Worm (Caenorhabditis elegans) whole organism, early embryonic: ENCODE data around the gene sri-29.

Experiments used
- B0310.2 ChIP-seq: sonication (generic microtip); optimal IDR thresholded peaks from 2 replicates; lab custom pipeline; 2016; ENCODE audit warnings: mild to moderate bottlenecking, missing genetic modification characterization, missing compliant biosample characterization
- F13C5.2 ChIP-seq: sonication (generic microtip); optimal IDR thresholded peaks from 2 replicates; lab custom pipeline; 2017; ENCODE audit warnings: mild to moderate bottlenecking, missing genetic modification characterization, inconsistent platforms, missing compliant biosample characterization
- aly-1 ChIP-seq: sonication (generic microtip); optimal IDR thresholded peaks from 2 replicates; lab custom pipeline; 2016; ENCODE audit warnings: missing genetic modification characterization, missing compliant biosample characterization
- ama-1 ChIP-seq: fragments of 150-350 bp; optimal IDR thresholded peaks from 2 replicates; lab custom pipeline; 2014
- ceh-13 ChIP-seq: fragments of 200-800 bp; sonication (Bioruptor generic); optimal IDR thresholded peaks from 2 replicates; lab custom pipeline; 2018; ENCODE audit warnings: mild to moderate bottlenecking, missing genetic modification characterization, missing compliant biosample characterization
- ceh-36 ChIP-seq: sonication (generic microtip); optimal IDR thresholded peaks from 2 replicates; lab custom pipeline; 2016; ENCODE audit warnings: missing genetic modification characterization, inconsistent platforms, missing compliant biosample characterization
- ets-7 ChIP-seq: sonication (generic microtip); optimal IDR thresholded peaks from 2 replicates; lab custom pipeline; 2016; ENCODE audit warnings: missing genotype, missing genetic modification characterization, missing compliant biosample characterization
- flt-1 ChIP-seq: fragments of 200-800 bp; sonication (Bioruptor generic); IDR thresholded peaks from 2 replicates; pipeline ENCODE4 v1.3.6; 2022; ENCODE audit warnings: missing genetic modification characterization, missing compliant biosample characterization
- hmbx-1 ChIP-seq: sonication (generic microtip); optimal IDR thresholded peaks from 2 replicates; lab custom pipeline; 2016; ENCODE audit warnings: mild to moderate bottlenecking, missing genetic modification characterization, missing compliant biosample characterization
- hmg-4 ChIP-seq: fragments of 200-800 bp; sonication (Bioruptor generic); optimal IDR thresholded peaks from 2 replicates; lab custom pipeline; 2018; ENCODE audit warnings: mild to moderate bottlenecking, missing genetic modification characterization, missing compliant biosample characterization
- hnd-1 ChIP-seq: sonication (generic microtip); optimal IDR thresholded peaks from 2 replicates; lab custom pipeline; 2016; ENCODE audit warnings: missing genetic modification characterization, missing compliant biosample characterization
- pes-1 ChIP-seq: fragments of 200-800 bp; sonication (Bioruptor generic); IDR thresholded peaks from 2 replicates; pipeline ENCODE4 v1.3.6; 2022; ENCODE audit warnings: missing genetic modification reagents, missing genetic modification characterization, missing compliant biosample characterization
- scrt-1 ChIP-seq: fragments of 200-800 bp; sonication (Bioruptor generic); IDR thresholded peaks from 2 replicates; pipeline ENCODE4 v1.3.6; 2022; ENCODE audit warnings: missing genetic modification characterization, missing compliant biosample characterization
- sea-1 ChIP-seq: fragments of 200-800 bp; sonication (Bioruptor generic); conservative IDR thresholded peaks from 2 replicates; pipeline ENCODE4 v1.3.6; 2022; ENCODE audit warnings: missing genetic modification characterization, missing compliant biosample characterization
- tbx-11 ChIP-seq: fragments of 200-800 bp; sonication (Bioruptor generic); IDR thresholded peaks from 2 replicates; pipeline ENCODE4 v1.3.6; 2022; ENCODE audit warnings: missing genetic modification characterization, missing compliant biosample characterization
- tbx-37 ChIP-seq: fragments of 200-800 bp; sonication (Bioruptor generic); conservative IDR thresholded peaks from 2 replicates; pipeline ENCODE4 v1.3.6; 2022; ENCODE audit warnings: missing genetic modification reagents, missing genetic modification characterization, missing compliant biosample characterization
- tra-4 ChIP-seq: sonication (generic microtip); optimal IDR thresholded peaks from 2 replicates; lab custom pipeline; 2017; ENCODE audit warnings: missing genetic modification characterization, missing compliant biosample characterization

Gene sri-29

ce11 chrII:3045422-3045821 is 1.3 kb downstream of the sri-29 start:
- TF ChIP-seq hnd-1 (tag; lab: Kevin White, UChicago) (no peak), flt-1 (GFP tag; lab: Robert Waterston, UW) (no peak), ceh-13 (GFP tag; lab: Kevin White, UChicago) (no peak), tbx-11 (GFP tag; lab: Robert Waterston, UW) (no peak), aly-1 (tag; lab: Kevin White, UChicago) (no peak), ama-1 (lab: Kevin White, UChicago) (no peak), F13C5.2 (tag; lab: Kevin White, UChicago) (no peak), pes-1 (GFP tag; lab: Robert Waterston, UW) (no peak), scrt-1 (GFP tag; lab: Robert Waterston, UW) (no peak), ets-7 (no peak), ceh-36 (no peak), hmbx-1 (tag; lab: Kevin White, UChicago) (no peak), sea-1 (GFP tag; lab: Robert Waterston, UW) (no peak)

- TF ChIP-seq tbx-11 (GFP tag; lab: Robert Waterston, UW) (no peak), aly-1 (tag; lab: Kevin White, UChicago) (no peak), ceh-36 (no peak), sea-1 (GFP tag; lab: Robert Waterston, UW) (no peak), B0310.2 (no peak), ceh-13 (GFP tag; lab: Kevin White, UChicago) (no peak), flt-1 (GFP tag; lab: Robert Waterston, UW) (no peak), scrt-1 (GFP tag; lab: Robert Waterston, UW) (no peak), tra-4 (tag; lab: Kevin White, UChicago) (no peak), tbx-37 (no peak), hnd-1 (tag; lab: Kevin White, UChicago) (no peak), ama-1 (lab: Kevin White, UChicago) (no peak)
Observed at ce11 chrII:3045875-3046274, 1.8 kb downstream of the sri-29 start, which contains the start of gene sri-30. sri-30 (plus strand) TSS chrII:3046175.

- TF ChIP-seq pes-1 (GFP tag; lab: Robert Waterston, UW) (no peak), aly-1 (tag; lab: Kevin White, UChicago) (no peak), tra-4 (tag; lab: Kevin White, UChicago) (no peak), ama-1 (lab: Kevin White, UChicago) (no peak), hmbx-1 (tag; lab: Kevin White, UChicago) (no peak), ets-7 (no peak), hmg-4 (GFP tag; lab: Kevin White, UChicago) (no peak), flt-1 (GFP tag; lab: Robert Waterston, UW) (no peak), B0310.2 (no peak)
Observed at ce11 chrII:3048378-3048777, 4.3 kb downstream of the sri-29 start, which contains the start of gene sri-28. sri-28 (plus strand) TSS chrII:3048678.

ce11 chrII:3048989-3049388 is 4.9 kb downstream of the sri-29 start:
- no peak for TF ChIP-seq scrt-1 (GFP tag; lab: Robert Waterston, UW)
- peak; percentile 87 for TF ChIP-seq ceh-36
- no peak for TF ChIP-seq tbx-11 (GFP tag; lab: Robert Waterston, UW)
- no peak for TF ChIP-seq ets-7
- no peak for TF ChIP-seq F13C5.2 (tag; lab: Kevin White, UChicago)

- TF ChIP-seq ama-1 (lab: Kevin White, UChicago) = no peak
- TF ChIP-seq ceh-36 = no peak
- TF ChIP-seq pes-1 (GFP tag; lab: Robert Waterston, UW) = no peak
- no peak for TF ChIP-seq F13C5.2 (tag; lab: Kevin White, UChicago)
- no peak for TF ChIP-seq B0310.2
- TF ChIP-seq sea-1 (GFP tag; lab: Robert Waterston, UW) = no peak
- no peak for TF ChIP-seq scrt-1 (GFP tag; lab: Robert Waterston, UW)
- no peak for TF ChIP-seq tbx-37
- no peak for TF ChIP-seq tbx-11 (GFP tag; lab: Robert Waterston, UW)
- no peak for TF ChIP-seq tra-4 (tag; lab: Kevin White, UChicago)
- TF ChIP-seq flt-1 (GFP tag; lab: Robert Waterston, UW) = no peak
- TF ChIP-seq hnd-1 (tag; lab: Kevin White, UChicago) = no peak
- no peak for TF ChIP-seq aly-1 (tag; lab: Kevin White, UChicago)
Observed at ce11 chrII:3050703-3051102, 6.6 kb downstream of the sri-29 start, which contains the start of gene sri-31. sri-31 (plus strand) TSS chrII:3051003.

ce11 chrII:3051332-3051731 is 7.2 kb downstream of the sri-29 start:
- no peak for TF ChIP-seq tra-4 (tag; lab: Kevin White, UChicago)
- TF ChIP-seq ama-1 (lab: Kevin White, UChicago) = no peak

ce11 chrII:3052843-3053242 is 8.7 kb downstream of the sri-29 start:
- no peak for TF ChIP-seq aly-1 (tag; lab: Kevin White, UChicago)
- TF ChIP-seq flt-1 (GFP tag; lab: Robert Waterston, UW) = no peak
- no peak for TF ChIP-seq hmbx-1 (tag; lab: Kevin White, UChicago)
- TF ChIP-seq ceh-36 = no peak
- TF ChIP-seq ceh-13 (GFP tag; lab: Kevin White, UChicago) = no peak
- TF ChIP-seq ama-1 (lab: Kevin White, UChicago) = no peak
- no peak for TF ChIP-seq hmg-4 (GFP tag; lab: Kevin White, UChicago)

ce11 chrII:3053689-3054088 is 9.6 kb downstream of the sri-29 start:
- TF ChIP-seq aly-1 (tag; lab: Kevin White, UChicago) (no peak), scrt-1 (GFP tag; lab: Robert Waterston, UW) (no peak), hmg-4 (GFP tag; lab: Kevin White, UChicago) (no peak), tra-4 (tag; lab: Kevin White, UChicago) (no peak), hnd-1 (tag; lab: Kevin White, UChicago) (no peak), pes-1 (GFP tag; lab: Robert Waterston, UW) (no peak), sea-1 (GFP tag; lab: Robert Waterston, UW) (no peak), B0310.2 (no peak), hmbx-1 (tag; lab: Kevin White, UChicago) (no peak), ceh-36 (no peak), ama-1 (lab: Kevin White, UChicago) (no peak), ets-7 (no peak), flt-1 (GFP tag; lab: Robert Waterston, UW) (no peak), F13C5.2 (tag; lab: Kevin White, UChicago) (no peak), tbx-11 (GFP tag; lab: Robert Waterston, UW) (no peak)
